Fruit fly (Drosophila melanogaster): ENCODE data around the gene CG13894.

DNA sequence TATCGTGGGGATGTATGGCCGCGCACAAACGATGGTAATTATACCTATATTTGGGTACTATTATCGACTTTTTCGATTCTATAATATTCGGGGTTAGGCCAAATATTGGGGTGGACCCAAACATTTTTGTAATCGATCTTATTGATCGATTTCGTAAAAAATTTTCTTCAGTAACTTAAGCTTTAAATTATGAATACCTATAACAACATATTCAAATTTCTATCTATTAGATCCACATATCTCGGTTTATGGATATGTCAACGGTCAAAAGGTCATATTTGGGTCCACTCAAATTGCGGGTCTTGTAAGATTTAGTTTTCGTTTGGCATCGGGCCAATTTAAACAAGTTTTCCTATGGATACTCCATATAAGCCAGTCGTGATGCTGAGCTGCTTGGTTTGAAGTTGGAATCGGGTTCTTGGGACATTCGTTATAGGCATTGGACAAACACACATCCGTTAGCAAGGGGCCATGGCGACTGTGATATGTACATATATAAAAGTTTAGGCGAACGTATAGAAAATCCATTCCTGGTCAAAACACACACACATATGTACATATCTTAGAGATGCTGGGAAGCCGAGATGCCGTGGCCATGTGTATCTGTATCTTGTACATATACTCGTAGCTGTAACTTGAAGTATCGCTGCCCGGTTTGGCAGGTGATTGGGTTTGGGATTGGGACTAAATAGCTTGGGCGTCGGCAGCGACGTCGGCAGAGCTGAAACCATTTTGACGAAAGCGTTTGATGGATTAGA, 1.4 kb upstream of the CG13894 start:
- TF ChIP-seq CTCF (optimal IDR thresholded peaks at IDR 0.05) (no peak), CG8478 (optimal IDR thresholded peaks at IDR 0.05) (no peak)
